Worm (Caenorhabditis elegans) whole organism, L4/young adult: ENCODE data around the gene cat-1.

ENCODE experiments used
- W03F9.2 ChIP-seq: fragments of 150-350 bp; optimal IDR thresholded peaks from 2 replicates; lab custom pipeline; 2014; ENCODE audit warnings: missing biosample characterization, missing genetic modification characterization
- dao-5 ChIP-seq: sonication (generic microtip); optimal IDR thresholded peaks from 2 replicates; lab custom pipeline; 2016; ENCODE audit warnings: missing genotype, missing genetic modification characterization, moderate library complexity, missing compliant biosample characterization
- him-1 ChIP-seq: sonication (generic microtip); optimal IDR thresholded peaks from 2 replicates; lab custom pipeline; 2016; ENCODE audit warnings: missing genotype, missing genetic modification reagents, missing genetic modification characterization, missing compliant biosample characterization

DNA sequence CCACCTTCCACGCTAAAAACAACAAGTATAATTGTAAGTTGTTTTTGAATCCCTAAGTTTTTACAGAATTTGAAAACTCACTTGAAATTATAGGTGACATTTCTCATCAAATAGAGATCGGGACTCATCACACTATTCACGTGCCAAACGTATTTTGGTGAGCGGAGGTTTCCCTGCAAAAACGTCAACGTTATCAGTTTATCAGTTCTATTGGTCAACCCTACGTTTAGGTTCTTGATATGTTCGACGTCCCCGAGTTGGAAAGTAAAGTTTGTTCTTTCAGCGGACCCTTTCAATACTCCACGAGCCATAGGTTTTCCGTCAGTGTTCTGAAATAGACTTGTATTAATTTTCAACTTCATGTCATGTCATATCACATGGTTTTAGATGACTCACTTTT, 15.1 kb downstream of the cat-1 start:
- TF ChIP-seq dao-5 (tag; lab: Kevin White, UChicago), result no peak
- TF ChIP-seq him-1 (tag; lab: Kevin White, UChicago), result no peak
- no peak for TF ChIP-seq W03F9.2 (tag; lab: Kevin White, UChicago)
